Worm (Caenorhabditis elegans) whole organism, L3 larva: ENCODE results near the gene D2021.4.

Experiments
- R02D3.7 ChIP-seq: fragments of 150-350 bp; optimal IDR thresholded peaks from 2 replicates; lab custom pipeline; 2014; ENCODE audit warnings: missing biosample characterization, missing genetic modification characterization
- aly-2 ChIP-seq: fragments of 150-350 bp; optimal IDR thresholded peaks from 2 replicates; lab custom pipeline; 2014; ENCODE audit warnings: missing biosample characterization, missing genetic modification characterization
- ama-1 ChIP-seq: fragments of 150-350 bp; optimal IDR thresholded peaks from 2 replicates; lab custom pipeline; 2018
- ceh-28 ChIP-seq: fragments of 150-350 bp; optimal IDR thresholded peaks from 2 replicates; lab custom pipeline; 2014; ENCODE audit warnings: missing biosample characterization, missing genetic modification reagents, missing genetic modification characterization
- ceh-9 ChIP-seq: sonication (generic microtip); optimal IDR thresholded peaks from 2 replicates; lab custom pipeline; 2018; ENCODE audit warnings: missing biosample characterization, missing genetic modification characterization
- daf-12 ChIP-seq: fragments of 150-350 bp; optimal IDR thresholded peaks from 2 replicates; lab custom pipeline; 2014; ENCODE audit warnings: missing biosample characterization, missing genetic modification reagents, missing genetic modification characterization
- egl-27 ChIP-seq: sonication (generic microtip); optimal IDR thresholded peaks from 4 replicates; lab custom pipeline; 2017; ENCODE audit warnings: missing biosample characterization, missing genetic modification reagents, missing genetic modification characterization
- elt-2 ChIP-seq: sonication (generic microtip); optimal IDR thresholded peaks from 2 replicates; lab custom pipeline; 2016; ENCODE audit warnings: missing genetic modification reagents, mild to moderate bottlenecking, missing genetic modification characterization, missing compliant biosample characterization
- elt-3 ChIP-seq, 3 experiments: fragments of 150-350 bp in 1 of 3; sonication (generic microtip) in 2 of 3; optimal IDR thresholded peaks; 2 replicates in 2 of 3; 4 replicates in 1 of 3; lab custom pipeline; 2014 to 2017; ENCODE audit warnings: missing biosample characterization in 3 of 3, missing genetic modification characterization in 3 of 3
- fkh-2 ChIP-seq: fragments of 150-350 bp; optimal IDR thresholded peaks from 2 replicates; lab custom pipeline; 2014; ENCODE audit warnings: missing biosample characterization, missing genetic modification reagents, missing genetic modification characterization
- hmg-11 ChIP-seq: sonication (generic microtip); optimal IDR thresholded peaks from 2 replicates; lab custom pipeline; 2016; ENCODE audit warnings: missing genetic modification characterization, missing compliant biosample characterization
- jun-1 ChIP-seq: fragments of 150-350 bp; optimal IDR thresholded peaks from 2 replicates; lab custom pipeline; 2014; ENCODE audit warnings: missing biosample characterization, missing genetic modification reagents, missing genetic modification characterization
- lin-15B ChIP-seq: fragments of 150-350 bp; optimal IDR thresholded peaks from 2 replicates; lab custom pipeline; 2014; ENCODE audit warnings: missing biosample characterization, missing genetic modification characterization
- lin-39 ChIP-seq: fragments of 150-350 bp; optimal IDR thresholded peaks from 2 replicates; lab custom pipeline; 2018; ENCODE audit warnings: missing biosample characterization, missing genetic modification reagents, missing genetic modification characterization
- lsy-12 ChIP-seq: sonication (generic microtip); optimal IDR thresholded peaks from 2 replicates; lab custom pipeline; 2016; ENCODE audit warnings: mild to moderate bottlenecking, missing genetic modification characterization, missing compliant biosample characterization
- mml-1 ChIP-seq: fragments of 150-350 bp; sonication (generic microtip); optimal IDR thresholded peaks from 3 replicates; lab custom pipeline; 2014; ENCODE audit warnings: missing biosample characterization, missing genetic modification characterization
- nfya-1 ChIP-seq: sonication (generic microtip); optimal IDR thresholded peaks from 2 replicates; lab custom pipeline; 2017; ENCODE audit warnings: missing genetic modification characterization, mild to moderate bottlenecking, missing compliant biosample characterization, antibody characterized with exemption, moderate library complexity; ENCODE audit not compliant: insufficient read depth
- nhr-11 ChIP-seq: fragments of 150-350 bp; optimal IDR thresholded peaks from 2 replicates; lab custom pipeline; 2014; ENCODE audit warnings: missing biosample characterization, missing genetic modification characterization
- nhr-12 ChIP-seq: fragments of 150-350 bp; optimal IDR thresholded peaks from 2 replicates; lab custom pipeline; 2014; ENCODE audit warnings: missing biosample characterization, missing genetic modification characterization
- nhr-25 ChIP-seq: sonication (generic microtip); optimal IDR thresholded peaks from 2 replicates; lab custom pipeline; 2017; ENCODE audit warnings: missing biosample characterization, missing genetic modification characterization
- nhr-28 ChIP-seq: fragments of 150-350 bp; optimal IDR thresholded peaks from 2 replicates; lab custom pipeline; 2014; ENCODE audit warnings: missing biosample characterization, missing genetic modification characterization
- nhr-43 ChIP-seq: sonication (generic microtip); optimal IDR thresholded peaks from 2 replicates; lab custom pipeline; 2016; ENCODE audit warnings: mild to moderate bottlenecking, missing genetic modification characterization, missing compliant biosample characterization; ENCODE audit not compliant: poor library complexity, severe bottlenecking
- nhr-76 ChIP-seq: fragments of 150-350 bp; sonication (generic microtip); optimal IDR thresholded peaks from 5 replicates; lab custom pipeline; 2014; ENCODE audit warnings: missing biosample characterization, missing genetic modification characterization
- nhr-77 ChIP-seq: fragments of 150-350 bp; optimal IDR thresholded peaks from 2 replicates; lab custom pipeline; 2014; ENCODE audit warnings: missing biosample characterization, missing genetic modification characterization
- pha-4 ChIP-seq: fragments of 150-350 bp; optimal IDR thresholded peaks from 2 replicates; lab custom pipeline; 2014; ENCODE audit warnings: missing biosample characterization, missing genetic modification reagents, missing genetic modification characterization
- pqm-1 ChIP-seq: fragments of 150-350 bp; optimal IDR thresholded peaks from 2 replicates; lab custom pipeline; 2017; ENCODE audit warnings: missing biosample characterization, missing genetic modification characterization, inconsistent platforms
- sea-2 ChIP-seq: fragments of 150-350 bp; sonication (generic microtip); optimal IDR thresholded peaks from 4 replicates; lab custom pipeline; 2014; ENCODE audit warnings: missing biosample characterization, missing genetic modification reagents, missing genetic modification characterization
- skn-1 ChIP-seq: fragments of 150-350 bp; optimal IDR thresholded peaks from 2 replicates; lab custom pipeline; 2014; ENCODE audit warnings: missing biosample characterization, missing genetic modification characterization
- unc-39 ChIP-seq: sonication (generic microtip); optimal IDR thresholded peaks from 4 replicates; lab custom pipeline; 2017; ENCODE audit warnings: missing biosample characterization, missing genetic modification characterization
- zag-1 ChIP-seq: fragments of 150-350 bp; optimal IDR thresholded peaks from 2 replicates; lab custom pipeline; 2014; ENCODE audit warnings: missing biosample characterization, missing genetic modification characterization

D2021.4 gene

ce11 chrX:8549026-8549425 is at the start of gene D2021.4:
D2021.4 (minus strand) TSS chrX:8549073.
- TF ChIP-seq lsy-12 (tag; lab: Kevin White, UChicago): no peak
- TF ChIP-seq elt-3 (tag; optimal IDR thresholded peaks at IDR 0.05; lab: Kevin White, UChicago): no peak
- TF ChIP-seq nhr-43 (tag; lab: Kevin White, UChicago): no peak
- peak; percentile 87 for TF ChIP-seq elt-2 (tag; lab: Kevin White, UChicago)
- TF ChIP-seq pqm-1 (tag; lab: Kevin White, UChicago): peak; percentile 50
- peak; percentile 32 for TF ChIP-seq pha-4 (tag; lab: Kevin White, UChicago)
- TF ChIP-seq hmg-11: no peak
- TF ChIP-seq lin-15B (tag; lab: Kevin White, UChicago): no peak
- no peak for TF ChIP-seq mml-1 (tag; lab: Kevin White, UChicago)
- no peak for TF ChIP-seq nfya-1 (tag; lab: Kevin White, UChicago)
- no peak for TF ChIP-seq nhr-12 (tag; lab: Kevin White, UChicago)
- no peak for TF ChIP-seq daf-12 (tag; lab: Kevin White, UChicago)

- TF ChIP-seq aly-2 (tag; lab: Kevin White, UChicago) (no peak), lsy-12 (tag; lab: Kevin White, UChicago) (no peak), fkh-2 (tag; lab: Kevin White, UChicago) (no peak), ama-1 (lab: Kevin White, UChicago) (no peak), pqm-1 (tag; lab: Kevin White, UChicago) (no peak), nhr-76 (tag; lab: Kevin White, UChicago) (no peak), nhr-11 (tag; lab: Kevin White, UChicago) (no peak)
These were observed 49.6 kb upstream of the D2021.4 start for ce11 chrX:8598491-8598890.

- no peak for TF ChIP-seq nhr-28
These were observed 48.8 kb upstream of the D2021.4 start, which contains the start of gene F18E9.7 for ce11 chrX:8597647-8598046. F18E9.7 (minus strand) TSS chrX:8597747.

ce11 chrX:8592881-8593280 is 44.0 kb upstream of the D2021.4 start, which contains the start of gene nlp-7:
nlp-7 (plus strand) TSS chrX:8593181.
- no peak for TF ChIP-seq jun-1 (tag; lab: Kevin White, UChicago)
- TF ChIP-seq zag-1 (tag; lab: Kevin White, UChicago): no peak
- no peak for TF ChIP-seq mml-1 (tag; lab: Kevin White, UChicago)

ce11 chrX:8585837-8586236 is 37.0 kb upstream of the D2021.4 start, which contains the start of gene F18E9.3:
F18E9.3 (plus strand) TSS chrX:8586147.
- TF ChIP-seq hmg-11: no peak
- TF ChIP-seq nhr-25 (tag; lab: Kevin White, UChicago): no peak
- no peak for TF ChIP-seq pqm-1 (tag; lab: Kevin White, UChicago)
- TF ChIP-seq ceh-9 (tag; lab: Kevin White, UChicago): no peak
- no peak for TF ChIP-seq lsy-12 (tag; lab: Kevin White, UChicago)
- no peak for TF ChIP-seq nfya-1 (tag; lab: Kevin White, UChicago)
- TF ChIP-seq ceh-28 (tag; lab: Kevin White, UChicago): no peak
- TF ChIP-seq sea-2 (GFP tag; lab: Kevin White, UChicago): no peak
- no peak for TF ChIP-seq skn-1 (tag; lab: Kevin White, UChicago)
- no peak for TF ChIP-seq unc-39 (tag; lab: Kevin White, UChicago)
- no peak for TF ChIP-seq fkh-2 (tag; lab: Kevin White, UChicago)
- TF ChIP-seq pha-4 (tag; lab: Kevin White, UChicago): no peak
- TF ChIP-seq jun-1 (tag; lab: Kevin White, UChicago): no peak
- no peak for TF ChIP-seq egl-27 (tag; lab: Kevin White, UChicago)
- no peak for TF ChIP-seq R02D3.7 (tag; lab: Kevin White, UChicago)
- TF ChIP-seq nhr-76 (tag; lab: Kevin White, UChicago): no peak
- TF ChIP-seq nhr-12 (tag; lab: Kevin White, UChicago): no peak
- no peak for TF ChIP-seq nhr-77 (tag; lab: Kevin White, UChicago)
- no peak for TF ChIP-seq lin-15B (tag; lab: Kevin White, UChicago)
- no peak for TF ChIP-seq lin-39 (tag; lab: Kevin White, UChicago)
